Fruit fly (Drosophila melanogaster) whole organism, embryonic: ENCODE results near the gene CG17982.

Experiments used
- CG10209 ChIP-seq: fragments of 200-800 bp; sonication (Bioruptor generic); optimal IDR thresholded peaks from 3 replicates; lab custom pipeline; 2017; ENCODE audit warnings: missing biosample characterization, mild to moderate bottlenecking, missing genetic modification characterization, missing genetic modification reagents
- CG10274 ChIP-seq: fragments of 200-800 bp; sonication (Bioruptor generic); optimal IDR thresholded peaks from 3 replicates; lab custom pipeline; 2017; ENCODE audit warnings: missing biosample characterization, mild to moderate bottlenecking, missing genetic modification characterization
- CG10959 ChIP-seq: fragments of 200-800 bp; sonication (Bioruptor generic); IDR thresholded peaks from 2 replicates; pipeline ENCODE4 v1.3.6; 2022; ENCODE audit warnings: missing biosample characterization, missing genetic modification characterization
- CG13424 ChIP-seq: fragments of 200-800 bp; sonication (Bioruptor generic); optimal IDR thresholded peaks from 2 replicates; lab custom pipeline; 2019; ENCODE audit warnings: missing biosample characterization, mild to moderate bottlenecking, missing genetic modification characterization, moderate library complexity
- CG13775 ChIP-seq: fragments of 200-800 bp; sonication (Bioruptor generic); optimal IDR thresholded peaks from 3 replicates; lab custom pipeline; 2017; ENCODE audit warnings: missing biosample characterization, mild to moderate bottlenecking, missing genetic modification characterization
- CG15479 ChIP-seq: fragments of 200-800 bp; sonication (Bioruptor generic); optimal IDR thresholded peaks from 3 replicates; lab custom pipeline; 2019; ENCODE audit warnings: missing biosample characterization, mild to moderate bottlenecking, missing genetic modification characterization, moderate library complexity
- CG17328 ChIP-seq: fragments of 200-800 bp; sonication (Bioruptor generic); IDR thresholded peaks from 2 replicates; pipeline ENCODE4 v1.3.6; 2022; ENCODE audit warnings: missing biosample characterization, missing genetic modification characterization
- CG17802 ChIP-seq: fragments of 200-800 bp; sonication (Bioruptor generic); optimal IDR thresholded peaks from 2 replicates; lab custom pipeline; 2018; ENCODE audit warnings: missing biosample characterization, mild to moderate bottlenecking, missing genetic modification characterization, moderate library complexity
- CG18619 ChIP-seq: fragments of 200-800 bp; sonication (Bioruptor generic); optimal IDR thresholded peaks from 3 replicates; lab custom pipeline; 2017; ENCODE audit warnings: missing biosample characterization, mild to moderate bottlenecking, missing genetic modification characterization
- CG2116 ChIP-seq: fragments of 200-800 bp; sonication (Bioruptor generic); optimal IDR thresholded peaks from 3 replicates; lab custom pipeline; 2018; ENCODE audit warnings: missing biosample characterization, mild to moderate bottlenecking, missing genetic modification characterization
- CG30020 ChIP-seq: fragments of 200-800 bp; optimal IDR thresholded peaks from 2 replicates; lab custom pipeline; 2019; ENCODE audit warnings: missing biosample characterization, mild to moderate bottlenecking, missing genetic modification characterization, moderate library complexity
- CG3163 ChIP-seq: fragments of 200-800 bp; sonication (Bioruptor generic); optimal IDR thresholded peaks from 3 replicates; lab custom pipeline; 2016; ENCODE audit warnings: missing biosample characterization, missing genetic modification characterization
- CG33557 ChIP-seq: fragments of 200-800 bp; sonication (Bioruptor generic); optimal IDR thresholded peaks from 2 replicates; lab custom pipeline; 2019; ENCODE audit warnings: missing biosample characterization, mild to moderate bottlenecking, missing genetic modification characterization, moderate library complexity
- CG42726 ChIP-seq: fragments of 200-800 bp; sonication (Bioruptor generic); IDR thresholded peaks from 2 replicates; pipeline ENCODE4 v1.3.6; 2022; ENCODE audit warnings: missing biosample characterization, missing genetic modification characterization; ENCODE audit not compliant: partially characterized antibody
- CG4617 ChIP-seq: fragments of 200-800 bp; sonication (Bioruptor generic); optimal IDR thresholded peaks from 3 replicates; lab custom pipeline; 2016; ENCODE audit warnings: missing biosample characterization, missing genetic modification characterization, borderline replicate concordance
- CG6654 ChIP-seq: fragments of 200-800 bp; sonication (Bioruptor generic); optimal IDR thresholded peaks from 2 replicates; lab custom pipeline; 2017; ENCODE audit warnings: missing biosample characterization, mild to moderate bottlenecking, missing genetic modification characterization
- CG8281 ChIP-seq: fragments of 200-800 bp; sonication (Bioruptor generic); optimal IDR thresholded peaks from 2 replicates; lab custom pipeline; 2018; ENCODE audit warnings: missing biosample characterization, mild to moderate bottlenecking, missing genetic modification characterization, moderate library complexity
- CG8290 ChIP-seq, 3 experiments: fragments of 200-800 bp; sonication (Bioruptor generic); optimal IDR thresholded peaks; 2 replicates each; lab custom pipeline; 2016 to 2019; ENCODE audit warnings: missing biosample characterization in 3 of 3, missing genetic modification characterization in 3 of 3, mild to moderate bottlenecking in 2 of 3, moderate library complexity in 1 of 3
- CG9727 ChIP-seq: fragments of 200-800 bp; sonication (Bioruptor generic); optimal IDR thresholded peaks from 3 replicates; lab custom pipeline; 2017; ENCODE audit warnings: missing biosample characterization, mild to moderate bottlenecking, missing genetic modification characterization
- CTCF ChIP-seq: fragments of 200-800 bp; sonication (Bioruptor generic); optimal IDR thresholded peaks from 2 replicates; lab custom pipeline; 2017; ENCODE audit warnings: missing biosample characterization, mild to moderate bottlenecking, missing genetic modification characterization, moderate library complexity
- CkIIα-i1 ChIP-seq: fragments of 200-800 bp; sonication (Bioruptor generic); IDR thresholded peaks from 2 replicates; pipeline ENCODE4 v1.3.6; 2022; ENCODE audit warnings: missing biosample characterization, missing genetic modification characterization
- D ChIP-seq, 2 experiments: fragments of 200-800 bp in 1 of 2; fragments of >200 bp in 1 of 2; sonication (Bioruptor generic) in 1 of 2; optimal IDR thresholded peaks; 2 replicates in 1 of 2; 3 replicates in 1 of 2; lab custom pipeline; 2017; ENCODE audit warnings: mild to moderate bottlenecking in 1 of 2, missing biosample characterization in 1 of 2, missing genetic modification characterization in 1 of 2, missing genetic modification reagents in 1 of 2
- HLHmδ ChIP-seq: fragments of 200-800 bp; sonication (Bioruptor generic); optimal IDR thresholded peaks from 2 replicates; lab custom pipeline; 2018; ENCODE audit warnings: missing biosample characterization, mild to moderate bottlenecking, missing genetic modification characterization, moderate library complexity
- MTF-1 ChIP-seq: fragments of 200-800 bp; sonication (Bioruptor generic); optimal IDR thresholded peaks from 2 replicates; lab custom pipeline; 2018; ENCODE audit warnings: missing biosample characterization, mild to moderate bottlenecking, missing genetic modification characterization, borderline replicate concordance
- Six4 ChIP-seq: fragments of 200-800 bp; sonication (Bioruptor generic); optimal IDR thresholded peaks from 2 replicates; lab custom pipeline; 2016; ENCODE audit warnings: missing biosample characterization, missing genetic modification characterization
- Spps ChIP-seq: fragments of 200-800 bp; sonication (Bioruptor generic); optimal IDR thresholded peaks from 2 replicates; lab custom pipeline; 2018; ENCODE audit warnings: missing biosample characterization, mild to moderate bottlenecking, missing genetic modification characterization
- TFAM ChIP-seq: fragments of 200-800 bp; sonication (Bioruptor generic); optimal IDR thresholded peaks from 2 replicates; lab custom pipeline; 2017; ENCODE audit warnings: missing biosample characterization, missing genetic modification characterization, inconsistent platforms
- Vsx1 ChIP-seq: fragments of 200-800 bp; sonication (Bioruptor generic); optimal IDR thresholded peaks from 2 replicates; lab custom pipeline; 2017; ENCODE audit warnings: missing biosample characterization, mild to moderate bottlenecking, missing genetic modification characterization, missing genetic modification reagents
- Xbp1 ChIP-seq: fragments of 200-800 bp; sonication (Bioruptor generic); optimal IDR thresholded peaks from 3 replicates; lab custom pipeline; 2016; ENCODE audit warnings: missing biosample characterization, mild to moderate bottlenecking, missing genetic modification characterization
- ac ChIP-seq: fragments of 200-800 bp; sonication (Bioruptor generic); optimal IDR thresholded peaks from 3 replicates; lab custom pipeline; 2017; ENCODE audit warnings: missing biosample characterization, mild to moderate bottlenecking, missing genetic modification characterization
- ara ChIP-seq: fragments of 200-800 bp; sonication (Bioruptor generic); IDR thresholded peaks from 2 replicates; pipeline ENCODE4 v1.3.6; 2022; ENCODE audit warnings: missing biosample characterization, missing genetic modification characterization
- chif ChIP-seq, 2 experiments: fragments of 200-800 bp; sonication (Bioruptor generic); optimal IDR thresholded peaks; 3 replicates each; lab custom pipeline; 2016; ENCODE audit warnings: missing biosample characterization in 2 of 2, missing genetic modification characterization in 2 of 2
- chm ChIP-seq: fragments of 200-800 bp; sonication (Bioruptor generic); IDR thresholded peaks from 2 replicates; pipeline ENCODE4 v1.3.6; 2022; ENCODE audit warnings: missing biosample characterization, missing genetic modification characterization
- croc ChIP-seq: fragments of 200-800 bp; sonication (Bioruptor generic); conservative IDR thresholded peaks from 3 replicates; pipeline ENCODE4 v1.3.6; 2022; ENCODE audit warnings: missing biosample characterization, missing genetic modification characterization
- crol ChIP-seq: fragments of 200-800 bp; sonication (Bioruptor generic); IDR thresholded peaks from 2 replicates; pipeline ENCODE4 v1.3.6; 2022; ENCODE audit warnings: missing biosample characterization, missing genetic modification characterization
- cwo ChIP-seq: fragments of 200-800 bp; sonication (Bioruptor generic); optimal IDR thresholded peaks from 3 replicates; lab custom pipeline; 2017; ENCODE audit warnings: missing biosample characterization, missing genetic modification characterization, mild to moderate bottlenecking, moderate library complexity, missing genetic modification reagents
- gsb-n ChIP-seq: fragments of 200-800 bp; sonication (Bioruptor generic); optimal IDR thresholded peaks from 3 replicates; lab custom pipeline; 2018; ENCODE audit warnings: missing biosample characterization, mild to moderate bottlenecking, missing genetic modification characterization
- hkb ChIP-seq, 2 experiments: fragments of 200-800 bp in 1 of 2; fragments of >200 bp in 1 of 2; sonication (Bioruptor generic) in 1 of 2; IDR thresholded peaks in 1 of 2; optimal IDR thresholded peaks in 1 of 2; 2 replicates each; pipeline versions ENCODE4 v1.3.6 to Lab custom; 2017 to 2022; ENCODE audit warnings: missing biosample characterization in 1 of 2, missing genetic modification characterization in 1 of 2
- hth ChIP-seq: fragments of >200 bp; optimal IDR thresholded peaks from 2 replicates; lab custom pipeline; 2017; ENCODE audit warnings: inconsistent platforms
- ken ChIP-seq: fragments of 200-800 bp; sonication (Bioruptor generic); IDR thresholded peaks from 3 replicates; pipeline ENCODE4 v1.3.6; 2022; ENCODE audit warnings: missing biosample characterization, missing genetic modification characterization
- lola ChIP-seq, 3 experiments: fragments of >200 bp in 2 of 3; fragments of 200-800 bp in 1 of 3; sonication (Bioruptor generic) in 1 of 3; optimal IDR thresholded peaks; 2 replicates each; lab custom pipeline; 2017 to 2019; ENCODE audit warnings: missing biosample characterization in 3 of 3, missing genetic modification characterization in 3 of 3, mild to moderate bottlenecking in 1 of 3, moderate library complexity in 1 of 3
- odd ChIP-seq: fragments of 200-800 bp; sonication (Bioruptor generic); optimal IDR thresholded peaks from 2 replicates; lab custom pipeline; 2017; ENCODE audit warnings: missing biosample characterization, mild to moderate bottlenecking, missing genetic modification characterization
- pan ChIP-seq, 4 experiments: fragments of >200 bp in 3 of 4; fragments of 200-800 bp in 1 of 4; sonication (Bioruptor generic) in 1 of 4; optimal IDR thresholded peaks in 3 of 4; IDR thresholded peaks in 1 of 4; 2 replicates each; pipeline versions ENCODE4 v1.3.6 to Lab custom; 2017 to 2022; ENCODE audit warnings: missing biosample characterization in 2 of 4, missing genetic modification characterization in 2 of 4, mixed read lengths in 1 of 4
- phol ChIP-seq: fragments of 200-800 bp; sonication (Bioruptor generic); optimal IDR thresholded peaks from 3 replicates; lab custom pipeline; 2018; ENCODE audit warnings: missing biosample characterization, mild to moderate bottlenecking, missing genetic modification characterization, moderate library complexity
- tap ChIP-seq: fragments of 200-800 bp; optimal IDR thresholded peaks from 3 replicates; lab custom pipeline; 2019; ENCODE audit warnings: missing biosample characterization, mild to moderate bottlenecking, missing genetic modification characterization, moderate library complexity
- tin ChIP-seq: fragments of 200-800 bp; sonication (Bioruptor generic); optimal IDR thresholded peaks from 3 replicates; lab custom pipeline; 2016; ENCODE audit warnings: missing biosample characterization, missing genetic modification characterization
- trem ChIP-seq: fragments of 200-800 bp; optimal IDR thresholded peaks from 3 replicates; lab custom pipeline; 2019; ENCODE audit warnings: missing biosample characterization, mild to moderate bottlenecking, missing genetic modification characterization, moderate library complexity
- zen ChIP-seq: fragments of 200-800 bp; sonication (Bioruptor generic); optimal IDR thresholded peaks from 3 replicates; lab custom pipeline; 2018; ENCODE audit warnings: missing biosample characterization, mild to moderate bottlenecking, missing genetic modification characterization, moderate library complexity
- zf30C ChIP-seq: fragments of 200-800 bp; sonication (Bioruptor generic); optimal IDR thresholded peaks from 3 replicates; lab custom pipeline; 2018; ENCODE audit warnings: missing biosample characterization, mild to moderate bottlenecking, missing genetic modification characterization

CG17982 gene

DNA sequence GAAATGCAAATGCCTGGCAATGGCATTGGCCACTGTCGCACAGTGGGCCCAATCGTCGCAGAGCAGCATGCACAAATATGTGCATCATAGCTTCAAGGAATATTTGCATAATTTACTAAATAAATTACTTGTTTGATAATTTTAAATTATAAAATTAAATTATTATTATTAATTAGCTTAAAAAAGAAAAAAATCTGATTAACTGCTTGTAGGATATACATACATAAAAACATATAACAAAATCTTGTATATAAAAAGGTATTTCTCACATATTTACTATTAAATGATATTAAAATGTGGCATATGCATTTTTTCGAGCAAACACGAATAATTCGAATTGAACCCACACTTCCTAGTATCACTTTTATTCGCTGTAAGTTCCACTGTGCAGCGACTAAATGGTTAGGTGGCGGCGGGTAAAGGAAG is 18.4 kb downstream of the CG17982 start (continued):
- TF ChIP-seq ara (GFP tag; lab: Robert Waterston, UW) = no peak
- peak; percentile 63 for TF ChIP-seq gsb-n (tag; lab: Kevin White, UChicago)
- peak; percentile 51 for TF ChIP-seq CG2116 (GFP tag; lab: Kevin White, UChicago)
- peak; percentile 57 for TF ChIP-seq tap (tag; lab: Kevin White, UChicago)
- TF ChIP-seq tin (GFP tag; lab: Kevin White, UChicago) = peak; percentile 49
- peak; percentile 33 for TF ChIP-seq CG18619 (GFP tag; lab: Kevin White, UChicago)
- peak; percentile 69 for TF ChIP-seq CG13424
- TF ChIP-seq croc = peak; percentile 38; the same call in 2 of the 3 replicates
- TF ChIP-seq MTF-1 (GFP tag; lab: Kevin White, UChicago) = no peak
- peak; percentile 36 for TF ChIP-seq Vsx1 (GFP tag; lab: Kevin White, UChicago)
- no peak for TF ChIP-seq CG15479 (GFP tag; lab: Kevin White, UChicago)
- no peak for TF ChIP-seq hkb (optimal IDR thresholded peaks at IDR 0.05; lab: Kevin White, UChicago)
- 0 out of 2 replicates have a peak, but pooled peaks have one; percentile 49 for TF ChIP-seq hkb (GFP tag; IDR thresholded peaks at IDR 0.05; lab: Robert Waterston, UW)
- TF ChIP-seq Xbp1 (GFP tag; lab: Kevin White, UChicago) = peak; percentile 53
- TF ChIP-seq chif (GFP tag; optimal IDR thresholded peaks at IDR 0.05; lab: Kevin White, UChicago) = no peak
- TF ChIP-seq Spps (tag; lab: Kevin White, UChicago) = no peak
- peak; percentile 18 for TF ChIP-seq CG30020 (tag; lab: Kevin White, UChicago)
- no peak for TF ChIP-seq CG42726 (GFP tag; lab: Robert Waterston, UW)
- peak; percentile 62 for TF ChIP-seq CG10209 (GFP tag; lab: Kevin White, UChicago)
- peak; percentile 43 for TF ChIP-seq CG13775
- no peak for TF ChIP-seq CG4617
- TF ChIP-seq CTCF (GFP tag; lab: Kevin White, UChicago) = no peak
- TF ChIP-seq phol (tag; lab: Kevin White, UChicago) = peak; percentile 76
- no peak for TF ChIP-seq crol (GFP tag; lab: Robert Waterston, UW)
- peak; percentile 47 for TF ChIP-seq zen (tag; lab: Kevin White, UChicago)
- TF ChIP-seq CG17328 (GFP tag; lab: Robert Waterston, UW) = no peak
- no peak for TF ChIP-seq CkIIα-i1 (GFP tag; lab: Robert Waterston, UW)
- TF ChIP-seq CG9727 (GFP tag; lab: Kevin White, UChicago) = peak; percentile 53
- no peak for TF ChIP-seq CG8290 (GFP tag; optimal IDR thresholded peaks at IDR 0.05; lab: Kevin White, UChicago)
- no peak for TF ChIP-seq CG8290 (tag; optimal IDR thresholded peaks at IDR 0.05; lab: Kevin White, UChicago)

DNA sequence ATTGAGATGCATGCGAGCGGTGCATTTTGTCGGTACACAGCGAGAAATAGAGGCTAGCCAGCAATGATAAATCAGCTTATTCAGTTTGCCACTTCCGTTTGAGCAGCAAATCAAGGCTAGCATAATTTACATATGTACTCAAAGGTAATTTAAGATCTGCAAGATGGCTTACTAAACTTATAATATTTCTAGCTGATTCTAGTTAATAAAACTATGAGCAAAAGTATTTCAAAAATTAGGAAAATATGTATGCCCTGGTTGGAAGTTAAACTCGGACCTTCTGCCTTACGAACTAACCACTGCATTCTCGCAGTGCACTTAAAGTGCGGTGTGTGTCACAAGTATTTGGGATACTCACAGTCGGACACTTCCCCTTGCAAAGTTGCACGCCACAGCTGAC is 20.8 kb downstream of the CG17982 start:
- TF ChIP-seq cwo (GFP tag; lab: Kevin White, UChicago) = no peak
- TF ChIP-seq CG8281 (tag; lab: Kevin White, UChicago) = no peak
- no peak for TF ChIP-seq ken (GFP tag; lab: Robert Waterston, UW)
- TF ChIP-seq pan (optimal IDR thresholded peaks at IDR 0.05; lab: Kevin White, UChicago) = no peak
- TF ChIP-seq pan (GFP tag; optimal IDR thresholded peaks at IDR 0.05 in 1 of 2, IDR thresholded peaks at IDR 0.05 in 1 of 2) = no peak
- TF ChIP-seq lola (GFP tag; optimal IDR thresholded peaks at IDR 0.05; lab: Kevin White, UChicago) = peak in 1 of 3 experiments; percentile 57
- TF ChIP-seq CG3163 (GFP tag; lab: Kevin White, UChicago) = no peak
- TF ChIP-seq CG10959 (GFP tag; lab: Robert Waterston, UW) = no peak
- TF ChIP-seq ac = no peak
- no peak for TF ChIP-seq Six4 (GFP tag; lab: Kevin White, UChicago)
- TF ChIP-seq CG17802 (tag; lab: Kevin White, UChicago) = no peak
- no peak for TF ChIP-seq CG10274
- TF ChIP-seq TFAM (GFP tag; lab: Kevin White, UChicago) = no peak
- TF ChIP-seq zf30C = peak; percentile 32
- peak; percentile 11 for TF ChIP-seq trem
- no peak for TF ChIP-seq D (optimal IDR thresholded peaks at IDR 0.05; lab: Kevin White, UChicago)
- peak; percentile 28 for TF ChIP-seq D (GFP tag; optimal IDR thresholded peaks at IDR 0.05; lab: Kevin White, UChicago)
- no peak for TF ChIP-seq CG6654 (GFP tag; lab: Kevin White, UChicago)
- TF ChIP-seq HLHmδ (GFP tag; lab: Kevin White, UChicago) = no peak
- peak; percentile 2 for TF ChIP-seq CG33557 (GFP tag; lab: Kevin White, UChicago)
- TF ChIP-seq hth (lab: Kevin White, UChicago) = no peak
- no peak for TF ChIP-seq odd (GFP tag; lab: Kevin White, UChicago)
- no peak for TF ChIP-seq chm
